Worm (Caenorhabditis elegans) whole organism, mixed stage, embryonic: ENCODE measurements around the gene srt-70.

ENCODE experiments used
- M03D4.4 ChIP-seq: sonication (generic microtip); optimal IDR thresholded peaks from 2 replicates; lab custom pipeline; 2017; ENCODE audit warnings: mild to moderate bottlenecking, missing genetic modification characterization, missing compliant biosample characterization
- bed-3 ChIP-seq: fragments of 200-800 bp; sonication (Bioruptor generic); optimal IDR thresholded peaks from 3 replicates; lab custom pipeline; 2018; ENCODE audit warnings: mild to moderate bottlenecking, missing genetic modification characterization, moderate library complexity, missing compliant biosample characterization
- ceh-39 ChIP-seq: fragments of 150-350 bp; optimal IDR thresholded peaks from 2 replicates; lab custom pipeline; 2014; ENCODE audit warnings: missing biosample characterization, missing genetic modification characterization
- ceh-83 ChIP-seq: fragments of 200-800 bp; sonication (Bioruptor generic); optimal IDR thresholded peaks from 2 replicates; lab custom pipeline; 2018; ENCODE audit warnings: mild to moderate bottlenecking, missing genetic modification characterization, missing compliant biosample characterization
- ces-1 ChIP-seq: fragments of 150-350 bp; optimal IDR thresholded peaks from 2 replicates; lab custom pipeline; 2014; ENCODE audit warnings: missing biosample characterization, missing genetic modification reagents, missing genetic modification characterization
- cnd-1 ChIP-seq: fragments of 200-800 bp; sonication (Bioruptor generic); optimal IDR thresholded peaks from 2 replicates; lab custom pipeline; 2018; ENCODE audit warnings: mild to moderate bottlenecking, missing genetic modification characterization, missing compliant biosample characterization
- drap-1 ChIP-seq: fragments of 200-800 bp; sonication (Bioruptor generic); optimal IDR thresholded peaks from 3 replicates; lab custom pipeline; 2018; ENCODE audit warnings: mild to moderate bottlenecking, missing genetic modification characterization, missing compliant biosample characterization
- elt-1 ChIP-seq: sonication (generic microtip); optimal IDR thresholded peaks from 2 replicates; lab custom pipeline; 2017; ENCODE audit warnings: missing genetic modification characterization, mild to moderate bottlenecking, missing compliant biosample characterization, antibody characterized with exemption, moderate library complexity, borderline replicate concordance; ENCODE audit not compliant: insufficient read depth
- elt-3 ChIP-seq: fragments of 150-350 bp; optimal IDR thresholded peaks from 2 replicates; lab custom pipeline; 2014; ENCODE audit warnings: missing biosample characterization, missing genetic modification characterization
- flh-1 ChIP-seq: fragments of 200-800 bp; sonication (Bioruptor generic); optimal IDR thresholded peaks from 2 replicates; lab custom pipeline; 2018; ENCODE audit warnings: mild to moderate bottlenecking, missing genetic modification characterization, moderate library complexity, missing compliant biosample characterization
- ham-2 ChIP-seq: fragments of 200-800 bp; sonication (Bioruptor generic); optimal IDR thresholded peaks from 2 replicates; lab custom pipeline; 2018; ENCODE audit warnings: mild to moderate bottlenecking, missing genetic modification characterization, missing compliant biosample characterization
- hlh-1 ChIP-seq: fragments of 150-350 bp; optimal IDR thresholded peaks from 2 replicates; lab custom pipeline; 2014; ENCODE audit warnings: missing biosample characterization, missing genetic modification reagents, missing genetic modification characterization
- lin-32 ChIP-seq: fragments of 200-800 bp; sonication (Bioruptor generic); optimal IDR thresholded peaks from 2 replicates; lab custom pipeline; 2018; ENCODE audit warnings: mild to moderate bottlenecking, missing genetic modification characterization, missing compliant biosample characterization
- lsy-2 ChIP-seq: fragments of 150-350 bp; optimal IDR thresholded peaks from 2 replicates; lab custom pipeline; 2014; ENCODE audit warnings: missing biosample characterization, missing genetic modification characterization
- mab-5 ChIP-seq: fragments of 150-350 bp; optimal IDR thresholded peaks from 2 replicates; lab custom pipeline; 2014; ENCODE audit warnings: missing biosample characterization, missing genetic modification characterization
- mls-2 ChIP-seq: sonication (generic microtip); optimal IDR thresholded peaks from 2 replicates; lab custom pipeline; 2016; ENCODE audit warnings: mild to moderate bottlenecking, missing genetic modification characterization, moderate library complexity, missing compliant biosample characterization
- nhr-12 ChIP-seq: fragments of 150-350 bp; optimal IDR thresholded peaks from 2 replicates; lab custom pipeline; 2014; ENCODE audit warnings: missing biosample characterization, missing genetic modification characterization
- nhr-237 ChIP-seq: fragments of 150-350 bp; optimal IDR thresholded peaks from 2 replicates; lab custom pipeline; 2014; ENCODE audit warnings: missing biosample characterization, missing genetic modification characterization
- nhr-28 ChIP-seq: fragments of 150-350 bp; optimal IDR thresholded peaks from 2 replicates; lab custom pipeline; 2014; ENCODE audit warnings: missing biosample characterization, missing genetic modification characterization
- pha-4 ChIP-seq: fragments of 150-350 bp; optimal IDR thresholded peaks from 2 replicates; lab custom pipeline; 2018; ENCODE audit warnings: missing biosample characterization, missing genetic modification reagents, missing genetic modification characterization
- sem-2 ChIP-seq: fragments of 200-800 bp; sonication (Bioruptor generic); optimal IDR thresholded peaks from 2 replicates; lab custom pipeline; 2018; ENCODE audit warnings: mild to moderate bottlenecking, missing genetic modification characterization, missing compliant biosample characterization
- snpc-4 ChIP-seq: fragments of 150-350 bp; optimal IDR thresholded peaks from 2 replicates; lab custom pipeline; 2014; ENCODE audit warnings: missing biosample characterization, missing genetic modification characterization
- sptf-1 ChIP-seq: sonication (generic microtip); optimal IDR thresholded peaks from 2 replicates; lab custom pipeline; 2017; ENCODE audit warnings: mild to moderate bottlenecking, missing genetic modification characterization, moderate library complexity, missing compliant biosample characterization
- unc-120 ChIP-seq: sonication (generic microtip); optimal IDR thresholded peaks from 2 replicates; lab custom pipeline; 2017; ENCODE audit warnings: missing genetic modification characterization, missing compliant biosample characterization; ENCODE audit not compliant: poor library complexity, severe bottlenecking
- unc-39 ChIP-seq: fragments of 150-350 bp; optimal IDR thresholded peaks from 2 replicates; lab custom pipeline; 2014; ENCODE audit warnings: missing biosample characterization, missing genetic modification characterization
- unc-62 ChIP-seq: fragments of 150-350 bp; optimal IDR thresholded peaks from 2 replicates; lab custom pipeline; 2014; ENCODE audit warnings: missing biosample characterization, missing genetic modification reagents, missing genetic modification characterization
- zip-8 ChIP-seq: fragments of 150-350 bp; optimal IDR thresholded peaks from 2 replicates; lab custom pipeline; 2014; ENCODE audit warnings: missing biosample characterization, missing genetic modification characterization
- ztf-11 ChIP-seq: fragments of 150-350 bp; optimal IDR thresholded peaks from 2 replicates; lab custom pipeline; 2014; ENCODE audit warnings: missing biosample characterization, missing genetic modification characterization

The srt-70 gene

DNA sequence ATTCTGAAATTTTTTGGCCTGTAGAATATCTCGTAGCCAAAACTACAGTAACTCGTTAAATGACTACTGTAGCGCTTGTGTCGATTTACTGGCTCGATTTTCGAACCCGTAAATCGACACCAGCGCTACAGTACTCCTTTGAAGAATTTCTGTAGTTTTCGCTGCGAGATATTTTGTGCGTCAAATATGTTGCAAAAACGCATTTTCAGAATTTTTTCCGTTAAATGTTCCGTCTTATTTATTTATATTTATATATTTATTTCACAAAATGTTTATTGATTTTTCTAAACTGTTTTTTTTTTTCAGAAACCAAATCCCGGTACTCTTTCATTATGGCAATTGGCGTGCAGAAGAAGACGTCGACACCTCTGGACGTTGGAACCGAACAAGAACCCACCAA, 14.4 kb upstream of the srt-70 start, which contains the start of gene natc-2:
natc-2 (plus strand) TSS at position 301 of the 400 bp plus-strand sequence.
- no peak for TF ChIP-seq unc-120
- no peak for TF ChIP-seq mls-2 (tag; lab: Kevin White, UChicago)
- no peak for TF ChIP-seq snpc-4 (tag; lab: Kevin White, UChicago)
- TF ChIP-seq sptf-1 (tag; lab: Kevin White, UChicago): no peak
- TF ChIP-seq flh-1 (GFP tag; lab: Kevin White, UChicago): no peak
- TF ChIP-seq drap-1: no peak
- TF ChIP-seq zip-8 (tag; lab: Kevin White, UChicago): no peak
- no peak for TF ChIP-seq sem-2 (GFP tag; lab: Kevin White, UChicago)
- no peak for TF ChIP-seq ceh-39 (tag; lab: Kevin White, UChicago)
- no peak for TF ChIP-seq nhr-28
- no peak for TF ChIP-seq bed-3
- TF ChIP-seq lsy-2 (tag; lab: Kevin White, UChicago): no peak
- TF ChIP-seq ces-1: no peak
- no peak for TF ChIP-seq ham-2 (GFP tag; lab: Kevin White, UChicago)
- no peak for TF ChIP-seq nhr-12 (tag; lab: Kevin White, UChicago)
- no peak for TF ChIP-seq elt-3 (tag; lab: Kevin White, UChicago)
- TF ChIP-seq ztf-11 (tag; lab: Kevin White, UChicago): no peak

DNA sequence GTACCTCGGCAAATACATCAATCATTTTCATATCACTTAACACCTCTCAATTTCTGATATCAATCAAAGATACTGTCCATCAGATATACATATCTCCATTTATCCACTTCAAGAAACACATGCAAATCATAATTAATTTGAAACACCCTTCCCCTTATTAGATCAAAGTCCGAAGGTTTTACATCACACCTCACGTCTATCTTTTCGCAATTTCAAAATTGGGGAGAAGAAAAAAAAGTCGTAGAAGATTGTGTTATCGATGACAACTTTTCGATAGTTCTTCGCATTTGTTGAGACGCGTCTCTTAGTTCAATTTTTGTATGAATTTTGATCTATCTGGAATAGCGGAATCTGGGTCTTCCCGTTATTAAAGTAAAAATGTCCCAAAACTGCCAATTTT, 13.9 kb upstream of the srt-70 start:
- TF ChIP-seq nhr-28 (no peak), zip-8 (tag; lab: Kevin White, UChicago) (no peak), ceh-83 (GFP tag; lab: Kevin White, UChicago) (no peak), cnd-1 (no peak), ceh-39 (tag; lab: Kevin White, UChicago) (no peak), elt-3 (tag; lab: Kevin White, UChicago) (no peak), ces-1 (no peak), unc-120 (no peak), unc-62 (GFP tag; lab: Kevin White, UChicago) (no peak), mab-5 (tag; lab: Kevin White, UChicago) (no peak), sem-2 (GFP tag; lab: Kevin White, UChicago) (no peak)

DNA sequence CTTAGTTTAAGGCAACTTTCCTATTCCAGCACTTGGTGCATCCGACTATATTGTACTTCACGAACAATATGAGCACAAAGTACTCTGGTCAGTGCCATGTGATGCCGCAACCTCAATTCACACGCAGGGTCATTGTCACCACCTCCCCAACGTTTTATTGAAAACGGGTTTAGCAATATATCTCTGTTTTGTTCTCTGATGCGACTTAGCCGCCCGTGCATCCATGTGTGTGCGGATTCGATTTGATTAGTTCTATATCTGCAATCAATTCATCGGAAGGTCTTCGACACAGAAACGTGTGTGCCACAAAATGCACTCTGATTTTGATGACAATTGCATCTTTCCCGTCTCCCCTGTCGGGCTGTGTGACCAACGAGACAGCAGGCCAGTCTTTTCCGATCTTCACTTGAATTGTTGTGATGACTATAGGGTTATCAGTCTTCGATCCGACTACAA, 13.3 kb upstream of the srt-70 start:
- TF ChIP-seq zip-8 (tag; lab: Kevin White, UChicago) (no peak), unc-39 (tag; lab: Kevin White, UChicago) (no peak), hlh-1 (tag; lab: Kevin White, UChicago) (peak; percentile 63), unc-62 (GFP tag; lab: Kevin White, UChicago) (peak; percentile 66), unc-120 (peak; percentile 71), M03D4.4 (tag; lab: Kevin White, UChicago) (no peak), elt-3 (tag; lab: Kevin White, UChicago) (peak; percentile 16), nhr-237 (tag; lab: Kevin White, UChicago) (no peak)

DNA sequence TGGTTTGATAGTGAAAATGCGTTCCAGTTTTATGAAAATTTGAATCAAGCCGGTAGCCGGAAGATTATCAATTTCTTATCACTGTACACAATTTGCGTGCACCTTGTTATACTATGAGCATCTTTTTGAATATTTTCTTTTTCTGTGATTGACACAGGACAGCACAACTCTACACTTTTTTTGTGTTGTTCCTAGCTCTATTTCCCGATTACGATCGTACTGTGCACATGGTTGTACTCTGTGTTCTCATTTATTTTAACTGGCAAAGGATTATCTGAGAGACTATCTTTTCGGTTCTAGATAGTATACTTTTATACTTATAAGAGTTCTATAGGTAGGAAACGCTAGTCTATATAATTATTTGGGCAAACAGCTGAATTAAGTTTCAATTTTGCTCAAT, 12.7 kb upstream of the srt-70 start:
- TF ChIP-seq ces-1 (no peak), ceh-39 (tag; lab: Kevin White, UChicago) (no peak), mab-5 (tag; lab: Kevin White, UChicago) (no peak), ceh-83 (GFP tag; lab: Kevin White, UChicago) (no peak), unc-39 (tag; lab: Kevin White, UChicago) (no peak), pha-4 (tag; lab: Kevin White, UChicago) (no peak), elt-3 (tag; lab: Kevin White, UChicago) (no peak), nhr-237 (tag; lab: Kevin White, UChicago) (no peak), cnd-1 (no peak), elt-1 (no peak), drap-1 (no peak), sem-2 (GFP tag; lab: Kevin White, UChicago) (no peak), lsy-2 (tag; lab: Kevin White, UChicago) (no peak), lin-32 (GFP tag; lab: Kevin White, UChicago) (no peak)

DNA sequence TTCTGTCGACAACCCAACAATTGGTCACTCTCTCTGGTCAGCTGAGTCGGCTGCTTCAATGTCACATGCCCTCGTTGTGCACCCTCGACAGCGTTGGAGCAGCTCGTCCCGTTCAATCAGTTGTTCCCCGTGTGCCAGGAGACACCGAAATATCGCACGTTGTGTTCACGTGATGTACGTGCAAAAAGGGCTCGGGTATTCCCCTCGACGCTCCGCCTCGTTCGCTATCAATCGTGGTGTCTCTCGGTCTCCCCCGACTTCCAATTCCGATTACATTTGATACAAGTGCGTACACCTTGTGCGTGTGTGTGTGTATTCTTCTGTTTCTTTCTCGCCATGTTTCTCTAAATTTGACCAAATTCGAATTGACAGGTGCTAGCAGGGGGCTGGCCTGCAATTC, 12.1 kb upstream of the srt-70 start:
- TF ChIP-seq nhr-28: no peak
- no peak for TF ChIP-seq nhr-237 (tag; lab: Kevin White, UChicago)
- TF ChIP-seq nhr-12 (tag; lab: Kevin White, UChicago): no peak
- TF ChIP-seq hlh-1 (tag; lab: Kevin White, UChicago): peak; percentile 93
- peak; percentile 67 for TF ChIP-seq unc-62 (GFP tag; lab: Kevin White, UChicago)
- TF ChIP-seq elt-1: no peak
- no peak for TF ChIP-seq mab-5 (tag; lab: Kevin White, UChicago)
- peak; percentile 9 for TF ChIP-seq mls-2 (tag; lab: Kevin White, UChicago)
- TF ChIP-seq unc-120: peak; percentile 92
